Fruit fly (Drosophila melanogaster): ENCODE results near the gene CG11404.

DNA sequence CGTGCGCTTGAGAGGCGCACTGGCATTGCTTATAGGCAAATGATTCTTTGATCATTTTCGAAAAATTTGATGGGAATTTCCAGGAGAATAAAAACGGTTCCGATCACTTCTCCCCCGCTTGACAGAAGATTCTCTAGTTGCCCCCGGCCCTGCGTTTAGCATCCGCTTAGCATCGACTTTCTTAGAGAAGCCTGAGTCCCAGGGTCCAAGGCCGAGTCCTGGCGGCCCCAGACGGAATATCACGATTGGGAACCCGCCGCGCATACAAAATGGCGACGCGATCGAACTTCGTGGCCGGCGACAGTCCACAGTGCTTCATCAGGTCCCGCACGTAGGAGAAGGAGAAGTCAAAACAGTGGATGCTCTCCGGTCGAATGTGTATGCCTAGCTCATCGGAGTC, 44.5 kb upstream of the CG11404 start, which contains the start of gene CG43331:
- TF ChIP-seq CG6276 (GFP tag; optimal IDR thresholded peaks at IDR 0.05) (no peak), CG7368 (GFP tag; optimal IDR thresholded peaks at IDR 0.05) (no peak), CG15336 (GFP tag; IDR thresholded peaks at IDR 0.05) (no peak), Sox14 (GFP tag; optimal IDR thresholded peaks at IDR 0.05) (no peak), dsx (GFP tag; optimal IDR thresholded peaks at IDR 0.05; ENCODE audit: poor library complexity, severe bottlenecking) (no peak), CG6854 (GFP tag; optimal IDR thresholded peaks at IDR 0.05) (no peak), fd85E (GFP tag; optimal IDR thresholded peaks at IDR 0.05) (no peak), CG8319 (GFP tag; optimal IDR thresholded peaks at IDR 0.05) (no peak), pdm3 (GFP tag; optimal IDR thresholded peaks at IDR 0.05) (no peak), Sox102F (GFP tag; optimal IDR thresholded peaks at IDR 0.05) (no peak), CG6792 (GFP tag; optimal IDR thresholded peaks at IDR 0.05) (no peak), CG11902 (GFP tag; optimal IDR thresholded peaks at IDR 0.05) (no peak), eg (GFP tag; IDR thresholded peaks at IDR 0.05) (no peak)

All from whole organism, prepupa.